Fruit fly (Drosophila melanogaster) whole organism, adult: ENCODE measurements around the gene Arp8.

Source experiments
- CG11617 ChIP-seq: fragments of 200-800 bp; sonication (Bioruptor generic); optimal IDR thresholded peaks from 2 replicates; lab custom pipeline; 2017; ENCODE audit warnings: mild to moderate bottlenecking, missing biosample characterization, missing genetic modification reagents, missing genetic modification characterization
- CG12768 ChIP-seq: fragments of 200-800 bp; sonication (Bioruptor generic); optimal IDR thresholded peaks from 2 replicates; lab custom pipeline; 2017; ENCODE audit warnings: missing biosample characterization, missing genetic modification characterization, mild to moderate bottlenecking, moderate library complexity, missing genetic modification reagents
- CG14711 ChIP-seq: fragments of 200-800 bp; sonication (Bioruptor generic); optimal IDR thresholded peaks from 2 replicates; lab custom pipeline; 2018; ENCODE audit warnings: missing biosample characterization, mild to moderate bottlenecking, missing genetic modification characterization, moderate library complexity
- CG1620 ChIP-seq: fragments of 200-800 bp; sonication (Bioruptor generic); optimal IDR thresholded peaks from 2 replicates; lab custom pipeline; 2016; ENCODE audit warnings: missing biosample characterization, missing genetic modification characterization
- CG33017 ChIP-seq: fragments of 200-800 bp; sonication (Bioruptor generic); optimal IDR thresholded peaks from 2 replicates; lab custom pipeline; 2018; ENCODE audit warnings: missing biosample characterization, mild to moderate bottlenecking, missing genetic modification characterization, moderate library complexity
- CG5204 ChIP-seq: fragments of 200-800 bp; sonication (Bioruptor generic); optimal IDR thresholded peaks from 2 replicates; lab custom pipeline; 2016; ENCODE audit warnings: missing biosample characterization, missing genetic modification characterization
- CG7045 ChIP-seq: fragments of 200-800 bp; sonication (Bioruptor generic); optimal IDR thresholded peaks from 2 replicates; lab custom pipeline; 2017; ENCODE audit warnings: missing biosample characterization, mild to moderate bottlenecking, missing genetic modification characterization
- CG7101 ChIP-seq: fragments of 200-800 bp; sonication (Bioruptor generic); optimal IDR thresholded peaks from 2 replicates; lab custom pipeline; 2018; ENCODE audit warnings: missing biosample characterization, mild to moderate bottlenecking, missing genetic modification characterization, moderate library complexity
- Clk ChIP-seq: fragments of 200-800 bp; sonication (Bioruptor generic); optimal IDR thresholded peaks from 2 replicates; lab custom pipeline; 2017; ENCODE audit warnings: missing biosample characterization, missing genetic modification characterization
- Crg-1 ChIP-seq: fragments of 200-800 bp; sonication (Bioruptor generic); optimal IDR thresholded peaks from 2 replicates; lab custom pipeline; 2016; ENCODE audit warnings: missing biosample characterization, missing genetic modification characterization
- Hr96 ChIP-seq: fragments of 200-800 bp; sonication (Bioruptor generic); optimal IDR thresholded peaks from 2 replicates; lab custom pipeline; 2016; ENCODE audit warnings: missing biosample characterization, missing genetic modification characterization
- Mnt ChIP-seq: fragments of 200-800 bp; sonication (Bioruptor generic); optimal IDR thresholded peaks from 2 replicates; lab custom pipeline; 2016; ENCODE audit warnings: missing biosample characterization, mild to moderate bottlenecking, missing genetic modification characterization
- bab1 ChIP-seq: fragments of 200-800 bp; sonication (Bioruptor generic); optimal IDR thresholded peaks from 3 replicates; lab custom pipeline; 2019; ENCODE audit warnings: missing biosample characterization, mild to moderate bottlenecking, missing genetic modification characterization, moderate library complexity
- cic ChIP-seq: fragments of 200-800 bp; sonication (Bioruptor generic); optimal IDR thresholded peaks from 2 replicates; lab custom pipeline; 2017; ENCODE audit warnings: missing biosample characterization, mild to moderate bottlenecking, missing genetic modification characterization, moderate library complexity
- cnc ChIP-seq, 2 experiments: fragments of >200 bp; optimal IDR thresholded peaks; 2 replicates each; lab custom pipeline; 2017
- kay ChIP-seq: fragments of 200-800 bp; sonication (Bioruptor generic); peaks from one replicate; lab custom pipeline; 2016; ENCODE audit warnings: missing biosample characterization, missing genetic modification characterization, borderline replicate concordance
- ovo ChIP-seq: fragments of 200-800 bp; sonication (Bioruptor generic); optimal IDR thresholded peaks from 2 replicates; lab custom pipeline; 2016; ENCODE audit warnings: missing biosample characterization, missing genetic modification characterization
- pad ChIP-seq: fragments of 200-800 bp; sonication (Bioruptor generic); optimal IDR thresholded peaks from 3 replicates; lab custom pipeline; 2017; ENCODE audit warnings: missing biosample characterization, missing genetic modification characterization, mild to moderate bottlenecking, moderate library complexity, missing genetic modification reagents
- tj ChIP-seq: fragments of 200-800 bp; sonication (Bioruptor generic); optimal IDR thresholded peaks from 3 replicates; lab custom pipeline; 2017; ENCODE audit warnings: missing biosample characterization, mild to moderate bottlenecking, missing genetic modification characterization, moderate library complexity
- toe ChIP-seq: fragments of 200-800 bp; sonication (Bioruptor generic); optimal IDR thresholded peaks from 2 replicates; lab custom pipeline; 2016; ENCODE audit warnings: missing biosample characterization, missing genetic modification characterization

The Arp8 gene

dm6 chrX:17826807-17827703 is 33.5 kb downstream of the Arp8 start, which contains the start of gene Socs16D:
TSS of gene Socs16D (minus strand) at chrX:17827564.
- TF ChIP-seq Hr96, result peak; percentile 36
- TF ChIP-seq Mnt (GFP tag; lab: Kevin White, UChicago), result peak; percentile 44
- no peak for TF ChIP-seq CG5204 (GFP tag; lab: Kevin White, UChicago)
- no peak for TF ChIP-seq Clk
- TF ChIP-seq CG11617 (GFP tag; lab: Kevin White, UChicago), result peak; percentile 3
- no peak for TF ChIP-seq CG7045 (GFP tag; lab: Kevin White, UChicago)
- peak; percentile 25 for TF ChIP-seq CG12768
- TF ChIP-seq Crg-1 (GFP tag; lab: Kevin White, UChicago), result peak; percentile 56
- TF ChIP-seq CG1620, result peak; percentile 77
- peak; percentile 24 for TF ChIP-seq CG14711
- peak; percentile 64 for TF ChIP-seq ovo (GFP tag; lab: Kevin White, UChicago)
- peak; percentile 33 for TF ChIP-seq toe (GFP tag; lab: Kevin White, UChicago)
- peak; percentile 45 for TF ChIP-seq pad (GFP tag; lab: Kevin White, UChicago)
- TF ChIP-seq cic (GFP tag; lab: Kevin White, UChicago), result peak; percentile 90
- TF ChIP-seq CG7101 (tag; lab: Kevin White, UChicago), result peak; percentile 43
- TF ChIP-seq kay (GFP tag; lab: Kevin White, UChicago), result no peak
- peak; percentile 80 for TF ChIP-seq bab1 (GFP tag; lab: Kevin White, UChicago)
- TF ChIP-seq CG33017 (tag; lab: Kevin White, UChicago), result no peak
- TF ChIP-seq tj, result peak; percentile 65
- no peak for TF ChIP-seq cnc (optimal IDR thresholded peaks at IDR 0.05; lab: Kevin White, UChicago)

dm6 chrX:17821466-17821865 is 39.1 kb downstream of the Arp8 start:
- TF ChIP-seq CG7045 (GFP tag; lab: Kevin White, UChicago) (no peak), ovo (GFP tag; lab: Kevin White, UChicago) (no peak), Crg-1 (GFP tag; lab: Kevin White, UChicago) (no peak), tj (no peak), CG1620 (no peak), bab1 (GFP tag; lab: Kevin White, UChicago) (no peak), Clk (no peak), CG12768 (no peak), CG14711 (no peak), CG33017 (tag; lab: Kevin White, UChicago) (no peak), Hr96 (no peak)

dm6 chrX:17820252-17820651 is 40.3 kb downstream of the Arp8 start:
- TF ChIP-seq cic (GFP tag; lab: Kevin White, UChicago), result no peak
- TF ChIP-seq CG12768, result no peak
- peak; percentile 20 for TF ChIP-seq CG14711
- TF ChIP-seq cnc (optimal IDR thresholded peaks at IDR 0.05; lab: Kevin White, UChicago), result no peak
- no peak for TF ChIP-seq Crg-1 (GFP tag; lab: Kevin White, UChicago)
- peak; percentile 75 for TF ChIP-seq CG1620
- TF ChIP-seq CG7045 (GFP tag; lab: Kevin White, UChicago), result no peak
- peak; percentile 33 for TF ChIP-seq pad (GFP tag; lab: Kevin White, UChicago)
- TF ChIP-seq Hr96, result no peak
- no peak for TF ChIP-seq kay (GFP tag; lab: Kevin White, UChicago)
- TF ChIP-seq Clk, result no peak
- TF ChIP-seq tj, result peak; percentile 93
- TF ChIP-seq bab1 (GFP tag; lab: Kevin White, UChicago), result peak; percentile 28
- no peak for TF ChIP-seq CG33017 (tag; lab: Kevin White, UChicago)
- TF ChIP-seq Mnt (GFP tag; lab: Kevin White, UChicago), result peak; percentile 10
- TF ChIP-seq ovo (GFP tag; lab: Kevin White, UChicago), result no peak
- no peak for TF ChIP-seq CG11617 (GFP tag; lab: Kevin White, UChicago)
- no peak for TF ChIP-seq toe (GFP tag; lab: Kevin White, UChicago)
- peak; percentile 31 for TF ChIP-seq CG7101 (tag; lab: Kevin White, UChicago)
- no peak for TF ChIP-seq CG5204 (GFP tag; lab: Kevin White, UChicago)

dm6 chrX:17819635-17820139 is 40.9 kb downstream of the Arp8 start, which contains the start of gene CG12986:
TSS of gene CG12986 (minus strand) at chrX:17819685.
- TF ChIP-seq CG5204 (GFP tag; lab: Kevin White, UChicago), result no peak
- no peak for TF ChIP-seq Mnt (GFP tag; lab: Kevin White, UChicago)
- TF ChIP-seq CG12768, result no peak
- no peak for TF ChIP-seq Clk
- no peak for TF ChIP-seq CG14711
- no peak for TF ChIP-seq CG11617 (GFP tag; lab: Kevin White, UChicago)
- TF ChIP-seq Crg-1 (GFP tag; lab: Kevin White, UChicago), result no peak
- TF ChIP-seq Hr96, result no peak
- no peak for TF ChIP-seq bab1 (GFP tag; lab: Kevin White, UChicago)
- no peak for TF ChIP-seq ovo (GFP tag; lab: Kevin White, UChicago)
- no peak for TF ChIP-seq CG7045 (GFP tag; lab: Kevin White, UChicago)
- TF ChIP-seq CG33017 (tag; lab: Kevin White, UChicago), result no peak
- no peak for TF ChIP-seq kay (GFP tag; lab: Kevin White, UChicago)
- no peak for TF ChIP-seq toe (GFP tag; lab: Kevin White, UChicago)
- TF ChIP-seq CG1620, result no peak
- TF ChIP-seq tj, result no peak
- TF ChIP-seq CG7101 (tag; lab: Kevin White, UChicago), result no peak
- no peak for TF ChIP-seq pad (GFP tag; lab: Kevin White, UChicago)

- no peak for TF ChIP-seq CG33017 (tag; lab: Kevin White, UChicago)
- no peak for TF ChIP-seq pad (GFP tag; lab: Kevin White, UChicago)
- TF ChIP-seq Mnt (GFP tag; lab: Kevin White, UChicago), result no peak
- no peak for TF ChIP-seq CG7045 (GFP tag; lab: Kevin White, UChicago)
- TF ChIP-seq CG5204 (GFP tag; lab: Kevin White, UChicago), result no peak
- no peak for TF ChIP-seq cic (GFP tag; lab: Kevin White, UChicago)
- TF ChIP-seq bab1 (GFP tag; lab: Kevin White, UChicago), result no peak
- TF ChIP-seq CG7101 (tag; lab: Kevin White, UChicago), result no peak
- no peak for TF ChIP-seq CG11617 (GFP tag; lab: Kevin White, UChicago)
- no peak for TF ChIP-seq cnc (optimal IDR thresholded peaks at IDR 0.05; lab: Kevin White, UChicago)
- no peak for TF ChIP-seq Crg-1 (GFP tag; lab: Kevin White, UChicago)
- TF ChIP-seq toe (GFP tag; lab: Kevin White, UChicago), result no peak
- TF ChIP-seq Clk, result no peak
- no peak for TF ChIP-seq tj
- no peak for TF ChIP-seq kay (GFP tag; lab: Kevin White, UChicago)
- no peak for TF ChIP-seq ovo (GFP tag; lab: Kevin White, UChicago)
- no peak for TF ChIP-seq CG14711
- TF ChIP-seq CG1620, result no peak
- no peak for TF ChIP-seq CG12768
- TF ChIP-seq Hr96, result no peak
Measured at dm6 chrX:17816437-17816836, 44.2 kb downstream of the Arp8 start.
